Fruit fly (Drosophila melanogaster): ENCODE measurements around the gene png.
A peak's percentile ranks its signal among the peaks of the same experiment; 100 is the strongest.

png gene

dm6 chrX:1370104-1370802, 12.9 kb upstream of the png start, which contains the start of gene ssx (continued):
- 0 out of 2 replicates have a peak, but pooled peaks have one; percentile 4 for TF ChIP-seq H2.0 (GFP tag; IDR thresholded peaks at IDR 0.05)
- TF ChIP-seq jigr1 (GFP tag; IDR thresholded peaks at IDR 0.05): no peak
- TF ChIP-seq Dad (GFP tag; optimal IDR thresholded peaks at IDR 0.05): no peak
- TF ChIP-seq CG5180 (GFP tag; optimal IDR thresholded peaks at IDR 0.05): no peak
- peak; percentile 58 for TF ChIP-seq CG15601 (tag; optimal IDR thresholded peaks at IDR 0.05)
- TF ChIP-seq Dip2 (GFP tag; IDR thresholded peaks at IDR 0.05): no peak
- peak; percentile 81 for TF ChIP-seq amos (GFP tag; IDR thresholded peaks at IDR 0.05; ENCODE audit: partially characterized antibody)
- TF ChIP-seq CG6175 (GFP tag; IDR thresholded peaks at IDR 0.05): no peak
- TF ChIP-seq tin (GFP tag; optimal IDR thresholded peaks at IDR 0.05): peak; percentile 45
- peak; percentile 13 for TF ChIP-seq CG1647 (GFP tag; optimal IDR thresholded peaks at IDR 0.05)
- peak in 1 of 2 experiments; percentile 22 for TF ChIP-seq crp (GFP tag; optimal IDR thresholded peaks at IDR 0.05)
- TF ChIP-seq vvl (GFP tag; IDR thresholded peaks at IDR 0.05): peak; percentile 52
- TF ChIP-seq Opbp (GFP tag; IDR thresholded peaks at IDR 0.05; ENCODE audit: partially characterized antibody): peak; percentile 80; the same call in 2 of the 3 replicates
- TF ChIP-seq Bdp1 (GFP tag; optimal IDR thresholded peaks at IDR 0.05): peak; percentile 16
- TF ChIP-seq cas (GFP tag; IDR thresholded peaks at IDR 0.05): no peak
- TF ChIP-seq salm (tag; optimal IDR thresholded peaks at IDR 0.05): no peak
- TF ChIP-seq B-H2 (GFP tag; optimal IDR thresholded peaks at IDR 0.05): no peak
- TF ChIP-seq btn (GFP tag; optimal IDR thresholded peaks at IDR 0.05): no peak
- no peak for TF ChIP-seq CG31365 (tag; optimal IDR thresholded peaks at IDR 0.05)
- TF ChIP-seq ase (GFP tag; IDR thresholded peaks at IDR 0.05): no peak; the same call in 2 of the 3 replicates
- peak; percentile 51 for TF ChIP-seq CG4424 (GFP tag; optimal IDR thresholded peaks at IDR 0.05)
- no peak for TF ChIP-seq CG4730 (GFP tag; IDR thresholded peaks at IDR 0.05)
- TF ChIP-seq pita (GFP tag; optimal IDR thresholded peaks at IDR 0.05): no peak
- no peak for TF ChIP-seq CG13123 (GFP tag; optimal IDR thresholded peaks at IDR 0.05)
- no peak for TF ChIP-seq crol (GFP tag; IDR thresholded peaks at IDR 0.05)
- TF ChIP-seq CG8089 (GFP tag; optimal IDR thresholded peaks at IDR 0.05): peak; percentile 12
- TF ChIP-seq CG10462 (GFP tag; optimal IDR thresholded peaks at IDR 0.05): no peak
- no peak for TF ChIP-seq CG8359 (GFP tag; optimal IDR thresholded peaks at IDR 0.05; ENCODE audit: borderline replicate concordance)
- peak; percentile 33 for TF ChIP-seq CG17385 (GFP tag; optimal IDR thresholded peaks at IDR 0.05)
- no peak for TF ChIP-seq h (optimal IDR thresholded peaks at IDR 0.05)
- peak; percentile 55 for TF ChIP-seq CG10366 (GFP tag; IDR thresholded peaks at IDR 0.05)
- no peak; the same call in 1 of the 2 replicates for TF ChIP-seq MBD-R2 (GFP tag; IDR thresholded peaks at IDR 0.05)
- TF ChIP-seq CoRest (tag; optimal IDR thresholded peaks at IDR 0.05): peak; percentile 3
- no peak for TF ChIP-seq CG3065 (GFP tag; optimal IDR thresholded peaks at IDR 0.05)
- TF ChIP-seq Adf1 (GFP tag; IDR thresholded peaks at IDR 0.05): no peak
- TF ChIP-seq CG10267 (tag; optimal IDR thresholded peaks at IDR 0.05): peak; percentile 41
- TF ChIP-seq CG3838 (GFP tag; optimal IDR thresholded peaks at IDR 0.05): no peak
- peak; percentile 17 for TF ChIP-seq ems (GFP tag; optimal IDR thresholded peaks at IDR 0.05)
- peak; percentile 67 for TF ChIP-seq CG30403 (GFP tag; optimal IDR thresholded peaks at IDR 0.05)
- TF ChIP-seq bcd (GFP tag; optimal IDR thresholded peaks at IDR 0.05): peak; percentile 22
- TF ChIP-seq CG8765 (GFP tag; IDR thresholded peaks at IDR 0.05): no peak
- TF ChIP-seq CG12155 (GFP tag; optimal IDR thresholded peaks at IDR 0.05): no peak
- TF ChIP-seq CG10274 (GFP tag; optimal IDR thresholded peaks at IDR 0.05): no peak
- no peak for TF ChIP-seq CG15011 (GFP tag; optimal IDR thresholded peaks at IDR 0.05)
- TF ChIP-seq E2f2 (GFP tag; IDR thresholded peaks at IDR 0.05): peak; percentile 23
- peak; percentile 23 for TF ChIP-seq CG13624 (GFP tag; optimal IDR thresholded peaks at IDR 0.05)
- TF ChIP-seq nerfin-1 (tag; optimal IDR thresholded peaks at IDR 0.05): no peak
- no peak; the same call in 2 of the 3 replicates for TF ChIP-seq CG11456 (GFP tag; IDR thresholded peaks at IDR 0.05)
- TF ChIP-seq CG7786 (GFP tag; optimal IDR thresholded peaks at IDR 0.05): no peak
- TF ChIP-seq HLHmδ (GFP tag; optimal IDR thresholded peaks at IDR 0.05): no peak
- peak; percentile 62 for TF ChIP-seq pzg (GFP tag; optimal IDR thresholded peaks at IDR 0.05)
